Fruit fly (Drosophila melanogaster): ENCODE results near the gene Pde11.

DNA sequence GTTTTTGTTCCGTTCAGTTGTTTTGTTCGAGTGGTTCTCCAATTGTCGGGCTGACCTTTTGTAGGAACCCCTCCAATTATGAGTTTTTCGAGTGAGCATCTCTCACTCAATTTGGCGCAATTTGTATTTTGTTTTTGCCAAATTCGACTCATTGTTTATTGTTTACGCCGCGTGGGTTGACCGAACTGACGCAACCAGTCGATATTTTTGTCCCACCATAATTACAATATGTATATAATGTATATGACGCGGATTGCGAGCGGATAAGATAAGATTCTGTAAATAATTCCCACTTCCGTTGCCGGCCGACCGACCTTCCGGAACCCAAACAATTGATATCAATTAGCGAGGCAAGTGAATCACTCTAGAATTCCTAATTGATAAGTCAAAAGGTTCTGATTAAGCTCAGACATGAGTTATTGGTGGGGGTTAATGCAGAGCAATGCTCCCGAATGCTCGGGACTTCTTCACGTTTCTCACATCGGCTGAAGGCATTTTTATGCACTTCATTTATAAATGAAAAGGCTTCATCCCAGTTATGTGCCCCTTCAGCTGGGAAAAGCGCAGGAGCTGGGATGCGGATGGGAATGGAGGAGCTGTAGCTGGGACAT, 40.6 kb upstream of the Pde11 start:
- TF ChIP-seq Dll (optimal IDR thresholded peaks at IDR 0.05) (no peak), usp (GFP tag; optimal IDR thresholded peaks at IDR 0.05) (no peak), psq (optimal IDR thresholded peaks at IDR 0.05) (no peak)

Measured in whole organism.